Fruit fly (Drosophila melanogaster): ENCODE results near the gene CG5455.

Gene CG5455

dm6 chr3R:26440455-26441196 lies 20.7 kb upstream of the CG5455 start, which contains the start of gene tx (continued):
- TF ChIP-seq CG11504 (tag; optimal IDR thresholded peaks at IDR 0.05) (no peak), slou (GFP tag; optimal IDR thresholded peaks at IDR 0.05) (no peak), Hr78 (GFP tag; optimal IDR thresholded peaks at IDR 0.05) (no peak), CG10431 (GFP tag; optimal IDR thresholded peaks at IDR 0.05) (no peak), CG16863 (GFP tag; optimal IDR thresholded peaks at IDR 0.05) (no peak), cg (GFP tag; optimal IDR thresholded peaks at IDR 0.05) (peak; percentile 32), Pdp1 (GFP tag; optimal IDR thresholded peaks at IDR 0.05) (no peak), CG3065 (GFP tag; optimal IDR thresholded peaks at IDR 0.05) (no peak), slp2 (GFP tag; optimal IDR thresholded peaks at IDR 0.05) (no peak), CG13775 (GFP tag; optimal IDR thresholded peaks at IDR 0.05) (no peak), phol (tag; optimal IDR thresholded peaks at IDR 0.05) (no peak), CG13894 (tag; optimal IDR thresholded peaks at IDR 0.05) (peak; percentile 49), abd-A (tag; optimal IDR thresholded peaks at IDR 0.05) (peak; percentile 64), NFAT (GFP tag; IDR thresholded peaks at IDR 0.05) (no peak), CG2199 (GFP tag; IDR thresholded peaks at IDR 0.05) (peak; percentile 86), Med (GFP tag) (peak; percentile 51), CG12744 (GFP tag; optimal IDR thresholded peaks at IDR 0.05) (no peak), B-H1 (GFP tag; IDR thresholded peaks at IDR 0.05) (no peak), Jarid2 (GFP tag; optimal IDR thresholded peaks at IDR 0.05) (peak; percentile 69), zfh2 (GFP tag; optimal IDR thresholded peaks at IDR 0.05) (no peak), Nf-YC (tag; optimal IDR thresholded peaks at IDR 0.05) (peak; percentile 11), chinmo (GFP tag; IDR thresholded peaks at IDR 0.05; ENCODE audit: partially characterized antibody) (peak; percentile 77; the same call in 1 of the 4 replicates), grn (GFP tag; optimal IDR thresholded peaks at IDR 0.05) (peak; percentile 51), CG30431 (GFP tag; optimal IDR thresholded peaks at IDR 0.05) (no peak), CG7786 (GFP tag; optimal IDR thresholded peaks at IDR 0.05) (no peak), CG5180 (GFP tag; optimal IDR thresholded peaks at IDR 0.05) (peak; percentile 41), vnd (GFP tag; IDR thresholded peaks at IDR 0.05; ENCODE audit: partially characterized antibody) (0 out of 3 replicates have a peak, but pooled peaks have one; percentile 24), CG2120 (GFP tag; optimal IDR thresholded peaks at IDR 0.05) (no peak), cwo (GFP tag; optimal IDR thresholded peaks at IDR 0.05) (peak; percentile 46), sr (GFP tag; IDR thresholded peaks at IDR 0.05) (peak; percentile 98), jumu (GFP tag; optimal IDR thresholded peaks at IDR 0.05) (no peak), CG6791 (GFP tag; IDR thresholded peaks at IDR 0.05; ENCODE audit: partially characterized antibody) (0 out of 3 replicates have a peak, but pooled peaks have one; percentile 7), CG7987 (GFP tag; optimal IDR thresholded peaks at IDR 0.05) (no peak), gt (GFP tag; IDR thresholded peaks at IDR 0.05) (no peak), gfzf (GFP tag; optimal IDR thresholded peaks at IDR 0.05) (no peak), crc (GFP tag; optimal IDR thresholded peaks at IDR 0.05) (no peak), Aef1 (GFP tag; IDR thresholded peaks at IDR 0.05) (no peak), CG14667 (GFP tag; IDR thresholded peaks at IDR 0.05) (no peak), CG11560 (tag; IDR thresholded peaks at IDR 0.05) (no peak), tap (tag; optimal IDR thresholded peaks at IDR 0.05) (no peak), CG3163 (GFP tag; optimal IDR thresholded peaks at IDR 0.05) (peak; percentile 92), otp (GFP tag; IDR thresholded peaks at IDR 0.05) (no peak), CG10543 (GFP tag; optimal IDR thresholded peaks at IDR 0.05) (peak; percentile 63), CrebB (tag; optimal IDR thresholded peaks at IDR 0.05) (no peak), HLH4C (GFP tag; IDR thresholded peaks at IDR 0.05; ENCODE audit: partially characterized antibody) (no peak), CG34376 (GFP tag; optimal IDR thresholded peaks at IDR 0.05) (peak; percentile 27), Camta (GFP tag; optimal IDR thresholded peaks at IDR 0.05) (no peak), sug (tag; optimal IDR thresholded peaks at IDR 0.05) (peak; percentile 11), stc (GFP tag; IDR thresholded peaks at IDR 0.05) (0 out of 2 replicates have a peak, but pooled peaks have one; percentile 14)
